Fruit fly (Drosophila melanogaster) whole organism, adult: ENCODE data around the gene Pdk1.

Experiments
- CG1620 ChIP-seq: fragments of 200-800 bp; sonication (Bioruptor generic); optimal IDR thresholded peaks from 2 replicates; lab custom pipeline; 2016; ENCODE audit warnings: missing biosample characterization, missing genetic modification characterization
- CG7045 ChIP-seq: fragments of 200-800 bp; sonication (Bioruptor generic); optimal IDR thresholded peaks from 2 replicates; lab custom pipeline; 2017; ENCODE audit warnings: missing biosample characterization, mild to moderate bottlenecking, missing genetic modification characterization
- CG7101 ChIP-seq: fragments of 200-800 bp; sonication (Bioruptor generic); optimal IDR thresholded peaks from 2 replicates; lab custom pipeline; 2018; ENCODE audit warnings: missing biosample characterization, mild to moderate bottlenecking, missing genetic modification characterization, moderate library complexity
- Clk ChIP-seq: fragments of 200-800 bp; sonication (Bioruptor generic); optimal IDR thresholded peaks from 2 replicates; lab custom pipeline; 2017; ENCODE audit warnings: missing biosample characterization, missing genetic modification characterization
- Mnt ChIP-seq: fragments of 200-800 bp; sonication (Bioruptor generic); optimal IDR thresholded peaks from 2 replicates; lab custom pipeline; 2016; ENCODE audit warnings: missing biosample characterization, mild to moderate bottlenecking, missing genetic modification characterization
- bab1 ChIP-seq: fragments of 200-800 bp; sonication (Bioruptor generic); optimal IDR thresholded peaks from 3 replicates; lab custom pipeline; 2019; ENCODE audit warnings: missing biosample characterization, mild to moderate bottlenecking, missing genetic modification characterization, moderate library complexity
- kay ChIP-seq: fragments of 200-800 bp; sonication (Bioruptor generic); peaks from one replicate; lab custom pipeline; 2016; ENCODE audit warnings: missing biosample characterization, missing genetic modification characterization, borderline replicate concordance
- ovo ChIP-seq: fragments of 200-800 bp; sonication (Bioruptor generic); optimal IDR thresholded peaks from 2 replicates; lab custom pipeline; 2016; ENCODE audit warnings: missing biosample characterization, missing genetic modification characterization
- tj ChIP-seq: fragments of 200-800 bp; sonication (Bioruptor generic); optimal IDR thresholded peaks from 3 replicates; lab custom pipeline; 2017; ENCODE audit warnings: missing biosample characterization, mild to moderate bottlenecking, missing genetic modification characterization, moderate library complexity

dm6 chr3L:90885-91284 is 38.4 kb upstream of the Pdk1 start:
- no peak for TF ChIP-seq Mnt (GFP tag; lab: Kevin White, UChicago)
- TF ChIP-seq ovo (GFP tag; lab: Kevin White, UChicago): no peak
- no peak for TF ChIP-seq tj (GFP tag; lab: Kevin White, UChicago)
- TF ChIP-seq CG1620 (GFP tag; lab: Kevin White, UChicago): no peak
- TF ChIP-seq Clk (GFP tag; lab: Kevin White, UChicago): no peak
- no peak for TF ChIP-seq kay (GFP tag; lab: Kevin White, UChicago)
- TF ChIP-seq bab1 (GFP tag; lab: Kevin White, UChicago): no peak
- TF ChIP-seq CG7101: no peak
- no peak for TF ChIP-seq CG7045 (GFP tag; lab: Kevin White, UChicago)
